Worm (Caenorhabditis elegans): ENCODE measurements around the gene unc-31.

DNA sequence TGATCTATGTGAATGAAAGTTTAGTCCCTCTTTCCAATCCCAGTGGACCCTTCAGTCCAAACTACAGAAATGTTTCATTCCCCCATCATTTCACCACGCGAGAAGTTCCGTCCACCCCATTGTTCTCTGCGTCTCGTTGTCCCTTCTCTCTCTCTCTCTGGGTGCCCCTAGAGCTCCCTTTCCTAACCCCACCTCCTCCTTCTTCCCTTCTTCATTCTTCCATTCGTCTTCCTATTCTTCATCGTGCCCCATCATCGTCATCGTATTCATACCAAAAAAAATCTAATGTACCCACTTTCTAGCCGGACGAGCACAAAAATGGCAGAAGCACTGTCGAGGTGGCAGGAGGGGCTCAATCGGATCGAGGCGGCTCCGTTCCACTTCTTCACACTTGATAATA lies 62.5 kb downstream of the unc-31 start, which contains the start of gene M02B1.3:
- TF ChIP-seq elt-1 (tag; optimal IDR thresholded peaks at IDR 0.05; ENCODE audit: borderline replicate concordance, insufficient read depth), result no peak
- TF ChIP-seq pha-4 (tag; optimal IDR thresholded peaks at IDR 0.05), result no peak
- no peak for TF ChIP-seq lsy-2 (tag; optimal IDR thresholded peaks at IDR 0.05)
- no peak for TF ChIP-seq tbx-8 (GFP tag; optimal IDR thresholded peaks at IDR 0.05)
- TF ChIP-seq nhr-28 (tag; optimal IDR thresholded peaks at IDR 0.05), result no peak
- TF ChIP-seq mep-1 (tag; optimal IDR thresholded peaks at IDR 0.05), result no peak

Data from whole organism, mixed stage, embryonic.